Fruit fly (Drosophila melanogaster): ENCODE results near the gene meep.

The meep gene

dm6 chr3L:1202588-1203195 is at the start of gene meep:
Gene meep (minus strand): TSS chr3L:1203036.
- no peak for TF ChIP-seq OdsH (GFP tag; optimal IDR thresholded peaks at IDR 0.05)
- TF ChIP-seq Hnf4 (GFP tag; optimal IDR thresholded peaks at IDR 0.05), result no peak
- no peak for TF ChIP-seq Jra (GFP tag; optimal IDR thresholded peaks at IDR 0.05)
- TF ChIP-seq h (GFP tag; optimal IDR thresholded peaks at IDR 0.05), result no peak
- no peak for TF ChIP-seq Rel (GFP tag; optimal IDR thresholded peaks at IDR 0.05)
- TF ChIP-seq Rel (tag; optimal IDR thresholded peaks at IDR 0.05), result no peak
- TF ChIP-seq jim (GFP tag; optimal IDR thresholded peaks at IDR 0.05), result no peak
- no peak for TF ChIP-seq Myc (optimal IDR thresholded peaks at IDR 0.05)
- TF ChIP-seq sage (GFP tag; optimal IDR thresholded peaks at IDR 0.05), result no peak
- TF ChIP-seq Hr83 (GFP tag; optimal IDR thresholded peaks at IDR 0.05; ENCODE audit: poor library complexity, severe bottlenecking), result no peak
- TF ChIP-seq CG9705 (GFP tag; optimal IDR thresholded peaks at IDR 0.05), result no peak
- TF ChIP-seq Mio (GFP tag; optimal IDR thresholded peaks at IDR 0.05), result no peak
- no peak for TF ChIP-seq sv (GFP tag; optimal IDR thresholded peaks at IDR 0.05)
- no peak for TF ChIP-seq pan (optimal IDR thresholded peaks at IDR 0.05)
- no peak for TF ChIP-seq Vsx2 (GFP tag; optimal IDR thresholded peaks at IDR 0.05; ENCODE audit: partially characterized antibody)
- no peak for TF ChIP-seq GATAd (GFP tag; optimal IDR thresholded peaks at IDR 0.05)

DNA sequence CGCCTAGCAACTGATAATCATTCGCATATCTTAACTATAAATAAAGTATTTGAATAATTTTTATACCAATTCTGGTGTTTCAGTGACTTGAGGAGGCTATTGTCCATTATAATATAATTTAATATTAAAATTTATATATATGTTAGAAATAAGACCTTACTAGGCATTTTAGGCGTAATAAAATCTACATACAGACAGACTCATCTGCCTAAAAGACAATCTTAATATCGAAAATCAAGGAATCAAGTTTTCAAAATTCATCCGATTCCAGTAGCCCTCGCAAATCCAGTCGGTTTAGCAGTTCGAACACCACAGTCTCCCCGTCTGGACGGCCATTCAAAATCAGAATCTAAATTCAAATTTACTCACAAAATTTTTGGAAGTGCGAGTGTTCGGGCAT is 48.9 kb upstream of the meep start, which contains the start of the genes CG9130 and CG9133:
Gene CG9130, plus strand, starts transcription at position 301 of the 400 bp plus-strand sequence.
Gene CG9133, plus strand, starts transcription at position 301 of the 400 bp plus-strand sequence.
- no peak for TF ChIP-seq CG32264 (GFP tag; optimal IDR thresholded peaks at IDR 0.05)

- TF ChIP-seq CG9705 (GFP tag; optimal IDR thresholded peaks at IDR 0.05) (no peak), GATAd (GFP tag; optimal IDR thresholded peaks at IDR 0.05) (no peak), pan (optimal IDR thresholded peaks at IDR 0.05) (no peak), h (GFP tag; optimal IDR thresholded peaks at IDR 0.05) (no peak), foxo (GFP tag; optimal IDR thresholded peaks at IDR 0.05) (no peak), CG32264 (GFP tag; optimal IDR thresholded peaks at IDR 0.05) (no peak), psq (GFP tag; optimal IDR thresholded peaks at IDR 0.05) (no peak), N (GFP tag; optimal IDR thresholded peaks at IDR 0.05) (no peak), rgr (GFP tag; optimal IDR thresholded peaks at IDR 0.05) (no peak), usp (GFP tag; optimal IDR thresholded peaks at IDR 0.05) (no peak), Myc (optimal IDR thresholded peaks at IDR 0.05) (no peak), sv (GFP tag; optimal IDR thresholded peaks at IDR 0.05) (no peak), fru (GFP tag; optimal IDR thresholded peaks at IDR 0.05) (no peak), woc (GFP tag; optimal IDR thresholded peaks at IDR 0.05) (no peak), OdsH (GFP tag; optimal IDR thresholded peaks at IDR 0.05) (no peak), Hr83 (GFP tag; optimal IDR thresholded peaks at IDR 0.05; ENCODE audit: poor library complexity, severe bottlenecking) (no peak), ey (GFP tag; optimal IDR thresholded peaks at IDR 0.05) (no peak)
Measured at dm6 chr3L:1250396-1250795, 47.6 kb upstream of the meep start, which contains the start of gene Bfc. Gene Bfc (plus strand): TSS chr3L:1250696.

DNA sequence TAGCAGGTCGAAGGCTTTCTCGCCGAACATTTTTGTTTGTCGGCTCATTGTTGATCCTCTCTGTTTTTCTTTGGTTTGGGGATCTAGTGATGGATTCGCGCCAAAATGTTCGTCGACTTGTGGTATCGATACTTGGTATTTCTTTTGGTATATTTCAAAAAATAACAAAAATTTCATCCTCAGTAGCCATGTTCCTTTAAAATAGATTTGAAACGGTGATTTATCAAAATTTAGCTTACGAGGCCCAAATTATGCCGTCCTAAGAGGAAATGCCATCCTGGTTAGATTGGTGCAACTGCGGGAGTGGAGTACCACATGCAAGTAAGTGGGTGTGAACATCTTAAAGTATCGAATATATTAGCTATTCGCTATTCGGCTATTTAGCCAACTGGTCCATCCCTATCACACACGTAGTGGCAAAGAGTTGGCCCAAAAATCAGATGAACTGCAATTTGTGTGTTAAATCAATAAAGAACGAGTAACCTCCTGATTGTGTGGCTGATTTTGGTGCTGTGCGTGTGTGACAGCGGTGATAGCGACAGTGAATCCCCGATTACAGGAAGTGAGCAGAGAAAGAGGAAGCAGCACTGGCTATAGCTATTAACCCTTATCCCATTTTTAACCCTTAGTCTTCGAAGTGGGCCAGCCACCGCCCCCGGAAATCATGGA is 44.9 kb upstream of the meep start, which contains the start of the genes Psf1 and Sac1:
Gene Psf1, minus strand, starts transcription at position 51 of the 669 bp plus-strand sequence.
Gene Sac1, plus strand, starts transcription at position 191 of the 669 bp plus-strand sequence.
- TF ChIP-seq pan (optimal IDR thresholded peaks at IDR 0.05), result no peak
- no peak for TF ChIP-seq GATAd (GFP tag; optimal IDR thresholded peaks at IDR 0.05)
- TF ChIP-seq fru (GFP tag; optimal IDR thresholded peaks at IDR 0.05), result peak; percentile 8
- TF ChIP-seq ey (GFP tag; optimal IDR thresholded peaks at IDR 0.05), result peak; percentile 41
- no peak for TF ChIP-seq CG9705 (GFP tag; optimal IDR thresholded peaks at IDR 0.05)
- no peak for TF ChIP-seq Vsx2 (GFP tag; optimal IDR thresholded peaks at IDR 0.05; ENCODE audit: partially characterized antibody)
- no peak for TF ChIP-seq tai (GFP tag; optimal IDR thresholded peaks at IDR 0.05)
- TF ChIP-seq dmrt93B (GFP tag; optimal IDR thresholded peaks at IDR 0.05), result peak; percentile 19
- TF ChIP-seq br (GFP tag; optimal IDR thresholded peaks at IDR 0.05), result no peak
- TF ChIP-seq woc (GFP tag; optimal IDR thresholded peaks at IDR 0.05), result peak; percentile 60
- TF ChIP-seq usp (GFP tag; optimal IDR thresholded peaks at IDR 0.05), result no peak
- TF ChIP-seq Hnf4 (GFP tag; optimal IDR thresholded peaks at IDR 0.05), result no peak
- TF ChIP-seq psq (GFP tag; optimal IDR thresholded peaks at IDR 0.05), result peak; percentile 38
- TF ChIP-seq foxo (GFP tag; optimal IDR thresholded peaks at IDR 0.05), result peak in 1 of 2 experiments; percentile 50
- peak; percentile 53 for TF ChIP-seq Myc (optimal IDR thresholded peaks at IDR 0.05)
- no peak for TF ChIP-seq Rel (GFP tag; optimal IDR thresholded peaks at IDR 0.05)
- TF ChIP-seq Rel (tag; optimal IDR thresholded peaks at IDR 0.05), result peak; percentile 73
- peak; percentile 5 for TF ChIP-seq h (GFP tag; optimal IDR thresholded peaks at IDR 0.05)
- TF ChIP-seq Sp1 (GFP tag; optimal IDR thresholded peaks at IDR 0.05), result peak; percentile 30
- peak; percentile 37 for TF ChIP-seq sv (GFP tag; optimal IDR thresholded peaks at IDR 0.05)
- no peak for TF ChIP-seq Abd-B (GFP tag; optimal IDR thresholded peaks at IDR 0.05)
- no peak for TF ChIP-seq Hr78 (GFP tag; optimal IDR thresholded peaks at IDR 0.05)
- peak; percentile 55 for TF ChIP-seq HLH106 (tag; optimal IDR thresholded peaks at IDR 0.05)
- TF ChIP-seq Mio (GFP tag; optimal IDR thresholded peaks at IDR 0.05), result no peak
- peak; percentile 44 for TF ChIP-seq rgr (GFP tag; optimal IDR thresholded peaks at IDR 0.05)
